Worm (Caenorhabditis elegans) whole organism, mixed stage, embryonic: ENCODE results near the gene Y56A3A.2.

Experiments used
- elt-1 ChIP-seq: sonication (generic microtip); optimal IDR thresholded peaks from 2 replicates; lab custom pipeline; 2017; ENCODE audit warnings: missing genetic modification characterization, mild to moderate bottlenecking, missing compliant biosample characterization, antibody characterized with exemption, moderate library complexity, borderline replicate concordance; ENCODE audit not compliant: insufficient read depth
- nhr-12 ChIP-seq: fragments of 150-350 bp; optimal IDR thresholded peaks from 2 replicates; lab custom pipeline; 2014; ENCODE audit warnings: missing biosample characterization, missing genetic modification characterization
- unc-62 ChIP-seq: fragments of 150-350 bp; optimal IDR thresholded peaks from 2 replicates; lab custom pipeline; 2014; ENCODE audit warnings: missing biosample characterization, missing genetic modification reagents, missing genetic modification characterization

DNA sequence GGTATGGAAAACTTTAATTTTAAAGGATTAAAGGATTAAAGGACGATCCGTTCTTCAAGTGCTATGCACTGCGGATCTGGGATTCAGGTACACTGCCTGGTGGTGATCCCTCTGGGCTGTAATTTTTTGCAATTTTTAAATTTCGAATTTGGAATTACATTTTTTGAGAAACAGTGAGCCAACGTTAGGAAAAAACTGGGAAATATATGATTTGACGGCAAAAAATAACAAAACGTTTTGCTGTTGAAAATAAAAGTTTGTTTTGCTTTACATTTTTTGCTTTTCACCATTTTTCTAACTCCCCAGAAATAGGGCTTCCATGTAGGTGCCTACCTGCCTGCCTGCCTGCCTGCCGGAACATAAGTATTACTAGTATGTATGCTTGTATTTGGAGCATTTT, 54.6 kb downstream of the Y56A3A.2 start, which contains the start of gene C18D11.10:
- TF ChIP-seq nhr-12 (no peak), elt-1 (tag; lab: Kevin White, UChicago) (no peak), unc-62 (GFP tag; lab: Kevin White, UChicago) (no peak)
